Fruit fly (Drosophila melanogaster) whole organism, wandering third instar larva: ENCODE results near the gene CG33700.

Experiments used
- Abd-B ChIP-seq: fragments of >200 bp; optimal IDR thresholded peaks from 2 replicates; lab custom pipeline; 2017; ENCODE audit warnings: missing biosample characterization, missing genetic modification characterization
- CG32264 ChIP-seq: fragments of 200-800 bp; sonication (Bioruptor generic); optimal IDR thresholded peaks from 2 replicates; lab custom pipeline; 2016; ENCODE audit warnings: missing biosample characterization, missing genetic modification characterization
- CG9705 ChIP-seq: fragments of 200-800 bp; sonication (Bioruptor generic); optimal IDR thresholded peaks from 2 replicates; lab custom pipeline; 2018; ENCODE audit warnings: missing biosample characterization, mild to moderate bottlenecking, missing genetic modification characterization
- Dfd ChIP-seq: fragments of >200 bp; optimal IDR thresholded peaks from 2 replicates; lab custom pipeline; 2017; ENCODE audit warnings: missing biosample characterization, missing genetic modification characterization
- Dif ChIP-seq: fragments of 200-275, 200-300 bp; sonication (Bioruptor generic); optimal IDR thresholded peaks from 2 replicates; lab custom pipeline; 2018; ENCODE audit warnings: missing biosample characterization, missing genetic modification characterization; ENCODE audit not compliant: partially characterized antibody
- GATAd ChIP-seq: sonication (Bioruptor generic); optimal IDR thresholded peaks from 2 replicates; lab custom pipeline; 2016; ENCODE audit warnings: missing biosample characterization, missing genetic modification characterization
- HLH106 ChIP-seq: fragments of 200-800 bp; optimal IDR thresholded peaks from 3 replicates; lab custom pipeline; 2019; ENCODE audit warnings: missing biosample characterization, mild to moderate bottlenecking, missing genetic modification characterization, moderate library complexity
- Hnf4 ChIP-seq: fragments of 200-800 bp; sonication (Bioruptor generic); optimal IDR thresholded peaks from 2 replicates; lab custom pipeline; 2016; ENCODE audit warnings: missing biosample characterization, mild to moderate bottlenecking, missing genetic modification characterization
- Hr78 ChIP-seq: fragments of >200 bp; optimal IDR thresholded peaks from 2 replicates; lab custom pipeline; 2017; ENCODE audit warnings: missing biosample characterization, missing genetic modification characterization
- Hr83 ChIP-seq: fragments of 200-300 bp; sonication (Bioruptor generic); optimal IDR thresholded peaks from 2 replicates; lab custom pipeline; 2016; ENCODE audit warnings: missing biosample characterization, mild to moderate bottlenecking, missing genetic modification characterization, moderate library complexity; ENCODE audit not compliant: poor library complexity, severe bottlenecking
- Jra ChIP-seq: sonication (Bioruptor generic); optimal IDR thresholded peaks from 2 replicates; lab custom pipeline; 2016; ENCODE audit warnings: missing biosample characterization, missing genetic modification characterization
- Mio ChIP-seq: sonication (Bioruptor generic); optimal IDR thresholded peaks from 2 replicates; lab custom pipeline; 2016; ENCODE audit warnings: missing biosample characterization, missing genetic modification characterization
- Myc ChIP-seq: fragments of >200 bp; optimal IDR thresholded peaks from 2 replicates; lab custom pipeline; 2017
- N ChIP-seq: fragments of >200 bp; optimal IDR thresholded peaks from 2 replicates; lab custom pipeline; 2018; ENCODE audit warnings: missing biosample characterization, missing external identifiers, missing genetic modification characterization
- OdsH ChIP-seq: fragments of 200-800 bp; sonication (Bioruptor generic); optimal IDR thresholded peaks from 2 replicates; lab custom pipeline; 2016; ENCODE audit warnings: missing biosample characterization, mild to moderate bottlenecking, missing genetic modification characterization
- Rel ChIP-seq, 2 experiments: fragments of 200-800 bp; sonication (Bioruptor generic) in 1 of 2; optimal IDR thresholded peaks; 2 replicates in 1 of 2; 3 replicates in 1 of 2; lab custom pipeline; 2016 to 2019; ENCODE audit warnings: mild to moderate bottlenecking in 2 of 2, missing biosample characterization in 2 of 2, missing genetic modification characterization in 2 of 2, moderate library complexity in 1 of 2
- Sp1 ChIP-seq: fragments of 200-800 bp; sonication (Bioruptor generic); optimal IDR thresholded peaks from 3 replicates; lab custom pipeline; 2019; ENCODE audit warnings: missing biosample characterization, mild to moderate bottlenecking, missing genetic modification characterization, moderate library complexity
- Vsx2 ChIP-seq: fragments of 200-300, 225-300 bp; sonication (Bioruptor generic); optimal IDR thresholded peaks from 2 replicates; lab custom pipeline; 2018; ENCODE audit warnings: missing biosample characterization, missing genetic modification characterization; ENCODE audit not compliant: partially characterized antibody
- br ChIP-seq: fragments of 200-800 bp; sonication (Bioruptor generic); optimal IDR thresholded peaks from 2 replicates; lab custom pipeline; 2016; ENCODE audit warnings: missing biosample characterization, missing genetic modification characterization
- brk ChIP-seq: fragments of 200-800 bp; sonication (Bioruptor generic); optimal IDR thresholded peaks from 2 replicates; lab custom pipeline; 2016; ENCODE audit warnings: missing biosample characterization, mild to moderate bottlenecking, missing genetic modification characterization
- dmrt93B ChIP-seq: fragments of 200-800 bp; sonication (Bioruptor generic); optimal IDR thresholded peaks from 2 replicates; lab custom pipeline; 2018; ENCODE audit warnings: missing biosample characterization, mild to moderate bottlenecking, missing genetic modification characterization
- dsf ChIP-seq: sonication (Bioruptor generic); optimal IDR thresholded peaks from 2 replicates; lab custom pipeline; 2016; ENCODE audit warnings: missing biosample characterization, missing genetic modification characterization, borderline replicate concordance
- ey ChIP-seq: fragments of 200-800 bp; sonication (Bioruptor generic); optimal IDR thresholded peaks from 2 replicates; lab custom pipeline; 2016; ENCODE audit warnings: missing biosample characterization, missing genetic modification characterization
- fru ChIP-seq: fragments of 200-800 bp; sonication (Bioruptor generic); optimal IDR thresholded peaks from 3 replicates; lab custom pipeline; 2016; ENCODE audit warnings: missing biosample characterization, mild to moderate bottlenecking, missing genetic modification characterization
- h ChIP-seq: fragments of 200-800 bp; sonication (Bioruptor generic); optimal IDR thresholded peaks from 3 replicates; lab custom pipeline; 2016; ENCODE audit warnings: missing biosample characterization, mild to moderate bottlenecking, missing genetic modification characterization
- jim ChIP-seq: fragments of 175-275, 200-325 bp; sonication (Bioruptor generic); optimal IDR thresholded peaks from 2 replicates; lab custom pipeline; 2016; ENCODE audit warnings: missing biosample characterization, mild to moderate bottlenecking, missing genetic modification characterization
- pan ChIP-seq: fragments of >200 bp; optimal IDR thresholded peaks from 2 replicates; lab custom pipeline; 2017
- psq ChIP-seq: fragments of 200-800 bp; sonication (Bioruptor generic); optimal IDR thresholded peaks from 3 replicates; lab custom pipeline; 2017; ENCODE audit warnings: missing biosample characterization, mild to moderate bottlenecking, missing genetic modification characterization, moderate library complexity
- rgr ChIP-seq: fragments of 200-800 bp; sonication (Bioruptor generic); optimal IDR thresholded peaks from 3 replicates; lab custom pipeline; 2016; ENCODE audit warnings: missing biosample characterization, mild to moderate bottlenecking, missing genetic modification characterization
- sage ChIP-seq: fragments of 200-800 bp; sonication (Bioruptor generic); optimal IDR thresholded peaks from 2 replicates; lab custom pipeline; 2016; ENCODE audit warnings: missing biosample characterization, mild to moderate bottlenecking, missing genetic modification characterization
- sv ChIP-seq: fragments of 200-800 bp; sonication (Bioruptor generic); optimal IDR thresholded peaks from 3 replicates; lab custom pipeline; 2016; ENCODE audit warnings: missing biosample characterization, missing genetic modification characterization
- tai ChIP-seq: sonication (Bioruptor generic); optimal IDR thresholded peaks from 2 replicates; lab custom pipeline; 2016; ENCODE audit warnings: missing biosample characterization, missing genetic modification characterization
- usp ChIP-seq: fragments of >200 bp; optimal IDR thresholded peaks from 2 replicates; lab custom pipeline; 2017; ENCODE audit warnings: missing biosample characterization, missing genetic modification characterization
- woc ChIP-seq: sonication (Bioruptor generic); optimal IDR thresholded peaks from 2 replicates; lab custom pipeline; 2016; ENCODE audit warnings: missing biosample characterization, mild to moderate bottlenecking, missing genetic modification characterization

CG33700 gene

DNA sequence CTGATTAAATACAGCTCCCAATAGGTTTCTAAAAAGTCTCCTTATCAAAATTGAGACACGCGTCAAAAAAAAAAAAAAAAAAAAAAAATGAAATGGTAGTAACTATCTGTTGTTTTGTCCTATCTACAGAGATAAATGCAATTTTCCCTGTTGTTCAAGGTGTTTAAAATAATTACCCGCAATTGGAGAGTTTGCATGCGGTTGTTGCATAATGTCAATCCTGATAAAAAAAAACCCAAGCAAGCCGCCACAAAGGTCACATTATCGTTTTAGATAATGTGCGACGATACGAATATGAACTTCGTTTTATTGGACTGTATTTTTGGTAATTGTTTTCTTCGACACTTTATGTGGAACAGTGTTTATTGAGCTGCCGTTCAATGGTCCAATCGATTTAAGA lies 22.5 kb downstream of the CG33700 start:
- TF ChIP-seq N (GFP tag; lab: Kevin White, UChicago) (no peak), h (no peak), Vsx2 (no peak)
- TF ChIP-seq, all 38 proteins: peak for 0

DNA sequence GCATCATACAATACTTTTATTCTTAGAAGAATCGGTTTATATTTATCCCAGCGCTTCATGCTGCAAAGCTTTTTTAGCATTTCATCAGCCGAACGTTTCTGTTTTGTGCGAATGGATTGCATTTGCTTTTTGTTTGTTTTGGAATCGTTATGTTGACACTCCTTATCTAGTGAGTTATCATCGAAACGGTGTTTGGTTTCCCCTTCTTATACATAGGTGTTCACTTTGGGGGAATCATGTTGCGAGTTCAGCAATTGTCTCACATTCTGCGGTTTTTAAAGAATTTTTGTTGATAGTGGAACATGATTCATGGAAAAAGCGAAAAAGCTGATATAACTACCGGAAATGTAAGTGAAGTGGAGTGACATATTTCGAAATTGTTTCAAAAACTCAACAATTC lies 23.1 kb downstream of the CG33700 start:
- TF ChIP-seq sage (no peak), br (GFP tag; lab: Kevin White, UChicago) (no peak), CG9705 (GFP tag; lab: Kevin White, UChicago) (no peak), Myc (lab: Kevin White, UChicago) (no peak), Hnf4 (no peak), Dfd (GFP tag; lab: Kevin White, UChicago) (no peak), CG32264 (no peak), h (no peak), Mio (GFP tag; lab: Kevin White, UChicago) (no peak), Rel (GFP tag; optimal IDR thresholded peaks at IDR 0.05; lab: Kevin White, UChicago) (no peak), Rel (tag; optimal IDR thresholded peaks at IDR 0.05; lab: Kevin White, UChicago) (no peak), rgr (GFP tag; lab: Kevin White, UChicago) (no peak), tai (GFP tag; lab: Kevin White, UChicago) (no peak), pan (lab: Kevin White, UChicago) (no peak), psq (no peak), ey (GFP tag; lab: Kevin White, UChicago) (no peak)
- TF ChIP-seq, all 38 proteins: peak for 0

DNA sequence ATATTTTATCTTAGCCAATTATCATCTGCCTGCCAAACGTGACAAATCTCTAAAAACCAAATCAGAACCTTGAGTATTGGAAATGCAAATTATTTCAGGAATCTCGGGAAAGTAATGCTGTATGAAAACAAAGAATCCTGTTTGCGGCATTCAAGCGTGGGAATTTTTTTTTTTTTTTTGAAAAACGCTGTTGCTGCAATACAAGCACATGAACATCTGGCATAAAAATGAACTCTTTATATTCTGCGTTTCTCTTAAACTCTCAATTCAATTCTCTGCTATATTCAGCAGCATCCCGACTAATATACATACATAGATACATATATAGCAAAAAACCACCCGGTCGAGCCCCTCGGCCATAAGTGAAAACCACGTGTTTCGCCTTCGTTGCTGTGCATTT lies 24.0 kb downstream of the CG33700 start:
- TF ChIP-seq fru (no peak), Mio (GFP tag; lab: Kevin White, UChicago) (no peak), OdsH (GFP tag; lab: Kevin White, UChicago) (no peak), sage (no peak), Hr78 (GFP tag; lab: Kevin White, UChicago) (no peak), Hr83 (no peak), GATAd (GFP tag; lab: Kevin White, UChicago) (no peak), psq (no peak), usp (GFP tag; lab: Kevin White, UChicago) (no peak), pan (lab: Kevin White, UChicago) (no peak), rgr (GFP tag; lab: Kevin White, UChicago) (no peak), jim (GFP tag; lab: Kevin White, UChicago) (no peak), Rel (GFP tag; optimal IDR thresholded peaks at IDR 0.05; lab: Kevin White, UChicago) (no peak), Rel (tag; optimal IDR thresholded peaks at IDR 0.05; lab: Kevin White, UChicago) (no peak), Jra (GFP tag; lab: Kevin White, UChicago) (no peak), br (GFP tag; lab: Kevin White, UChicago) (no peak)
- TF ChIP-seq, all 38 proteins: peak for 0

DNA sequence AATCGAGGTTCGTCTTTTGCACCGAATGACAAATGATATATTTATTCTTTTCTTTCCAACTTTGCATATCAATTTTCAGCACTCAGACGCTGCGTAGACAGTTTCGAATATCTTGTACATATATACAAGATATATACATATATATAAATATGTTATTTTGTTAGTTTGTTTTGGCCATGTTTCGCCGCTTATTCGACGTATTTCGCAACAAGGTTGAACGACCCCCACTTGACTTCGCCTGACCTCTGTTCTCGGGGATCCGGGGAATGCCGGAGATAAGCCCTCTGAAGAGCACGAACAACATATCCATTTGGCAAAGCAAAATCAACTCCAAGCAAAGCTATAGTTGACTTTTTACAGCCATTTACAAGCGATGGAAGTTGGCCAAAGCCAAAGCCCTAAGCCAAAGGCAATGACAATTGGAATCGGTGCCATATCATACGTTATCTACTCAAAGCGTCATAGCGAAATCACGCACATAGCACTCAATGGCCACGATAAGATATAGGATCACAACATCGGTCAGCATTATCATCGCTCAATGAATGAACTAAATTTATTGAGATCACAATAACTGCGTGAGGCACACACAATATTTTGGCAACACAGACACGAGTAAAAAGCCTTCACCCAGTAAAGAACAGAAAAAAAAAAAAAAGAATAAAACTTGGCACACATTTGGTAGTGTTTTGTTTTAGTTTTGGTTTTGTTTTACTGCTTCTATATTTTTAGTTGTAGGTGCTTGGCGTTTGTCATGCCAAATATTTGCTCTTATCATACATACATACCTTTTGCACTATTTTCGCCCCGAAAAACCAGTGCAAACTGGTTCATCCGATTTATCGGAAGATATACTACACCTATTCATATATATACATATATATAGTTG lies 25.2 kb downstream of the CG33700 start:
- no peak for TF ChIP-seq woc
- no peak for TF ChIP-seq Rel (GFP tag; optimal IDR thresholded peaks at IDR 0.05; lab: Kevin White, UChicago)
- peak; percentile 80 for TF ChIP-seq Rel (tag; optimal IDR thresholded peaks at IDR 0.05; lab: Kevin White, UChicago)
- TF ChIP-seq, all 38 proteins: peak for 1

DNA sequence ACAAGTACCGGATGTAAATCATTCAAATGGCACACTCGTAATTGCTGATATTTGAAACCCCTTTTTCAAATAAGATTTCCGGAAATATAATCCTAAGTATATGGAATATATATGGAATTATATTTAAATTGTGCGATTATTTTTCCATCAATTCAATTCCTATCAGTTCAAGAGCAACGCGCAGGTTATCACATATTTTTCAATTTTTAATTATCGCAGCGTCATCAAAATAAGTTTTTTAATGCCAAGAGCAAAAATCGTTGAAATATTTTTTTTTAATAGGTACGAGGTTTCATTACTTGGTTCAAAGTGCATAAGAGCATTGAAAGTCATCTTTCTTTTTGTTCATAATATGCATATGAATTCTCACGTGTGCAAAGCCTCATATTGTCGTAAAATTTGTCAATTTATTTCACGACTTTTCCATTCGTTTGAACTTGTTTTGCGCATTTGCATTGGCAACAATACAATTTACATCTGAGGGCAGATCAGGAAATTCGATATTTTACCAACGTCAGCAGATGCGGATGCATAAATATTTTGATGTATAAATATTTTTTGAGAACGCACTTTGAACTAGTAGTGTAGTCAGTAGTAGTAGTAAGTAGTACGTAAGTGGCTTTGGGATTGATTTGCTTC lies 27.2 kb downstream of the CG33700 start:
- TF ChIP-seq brk (GFP tag; lab: Kevin White, UChicago): no peak
- no peak for TF ChIP-seq psq
- TF ChIP-seq usp (GFP tag; lab: Kevin White, UChicago): no peak
- TF ChIP-seq CG9705 (GFP tag; lab: Kevin White, UChicago): no peak
- no peak for TF ChIP-seq GATAd (GFP tag; lab: Kevin White, UChicago)
- no peak for TF ChIP-seq Myc (lab: Kevin White, UChicago)
- no peak for TF ChIP-seq Vsx2
- no peak for TF ChIP-seq dsf
- TF ChIP-seq, all 38 proteins: peak for 0

DNA sequence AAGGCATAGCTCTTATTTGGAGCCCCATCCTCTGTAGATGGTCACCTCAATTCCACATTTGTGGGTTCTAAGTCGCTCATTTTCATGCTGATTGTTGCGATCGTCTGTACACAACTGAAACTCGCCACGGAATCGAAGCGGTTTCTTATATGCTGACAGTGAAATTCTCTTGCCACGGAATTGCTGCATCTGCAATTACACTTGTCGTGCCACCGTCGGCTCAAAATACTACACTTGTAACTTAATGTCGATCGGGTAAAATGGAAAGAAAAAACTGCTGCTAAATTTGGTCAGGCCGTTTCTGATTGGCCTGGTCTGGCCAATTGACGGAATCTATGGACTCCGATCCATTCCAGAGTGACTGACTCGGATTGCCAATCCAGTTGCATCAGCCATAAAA lies 28.1 kb downstream of the CG33700 start:
- TF ChIP-seq Jra (GFP tag; lab: Kevin White, UChicago): no peak
- TF ChIP-seq h: no peak
- no peak for TF ChIP-seq Hnf4
- TF ChIP-seq woc: no peak
- no peak for TF ChIP-seq Abd-B
- TF ChIP-seq Mio (GFP tag; lab: Kevin White, UChicago): no peak
- TF ChIP-seq Sp1 (GFP tag; lab: Kevin White, UChicago): no peak
- TF ChIP-seq tai (GFP tag; lab: Kevin White, UChicago): no peak
- no peak for TF ChIP-seq Hr83
- no peak for TF ChIP-seq HLH106 (tag; lab: Kevin White, UChicago)
- TF ChIP-seq rgr (GFP tag; lab: Kevin White, UChicago): no peak
- no peak for TF ChIP-seq jim (GFP tag; lab: Kevin White, UChicago)
- TF ChIP-seq dmrt93B (GFP tag; lab: Kevin White, UChicago): no peak
- no peak for TF ChIP-seq Dif (GFP tag; lab: Kevin White, UChicago)
- TF ChIP-seq sv (GFP tag; lab: Kevin White, UChicago): no peak
- TF ChIP-seq, all 38 proteins: peak for 0
